Worm (Caenorhabditis elegans) whole organism, midembryonic: ENCODE results near the gene fbxb-15.

Experiments
- flt-1 ChIP-seq: fragments of 200-800 bp; sonication (Bioruptor generic); IDR thresholded peaks from 2 replicates; pipeline ENCODE4 v1.3.6; 2022; ENCODE audit warnings: missing genetic modification characterization, missing compliant biosample characterization
- tab-1 ChIP-seq: fragments of 200-800 bp; sonication (Bioruptor generic); IDR thresholded peaks from 2 replicates; pipeline ENCODE4 v1.3.6; 2022; ENCODE audit warnings: missing genetic modification characterization, missing compliant biosample characterization
- ztf-29 ChIP-seq: fragments of 200-800 bp; sonication (Bioruptor generic); IDR thresholded peaks from 2 replicates; pipeline ENCODE4 v1.3.6; 2022; ENCODE audit warnings: missing genetic modification reagents, missing genetic modification characterization, missing compliant biosample characterization

DNA sequence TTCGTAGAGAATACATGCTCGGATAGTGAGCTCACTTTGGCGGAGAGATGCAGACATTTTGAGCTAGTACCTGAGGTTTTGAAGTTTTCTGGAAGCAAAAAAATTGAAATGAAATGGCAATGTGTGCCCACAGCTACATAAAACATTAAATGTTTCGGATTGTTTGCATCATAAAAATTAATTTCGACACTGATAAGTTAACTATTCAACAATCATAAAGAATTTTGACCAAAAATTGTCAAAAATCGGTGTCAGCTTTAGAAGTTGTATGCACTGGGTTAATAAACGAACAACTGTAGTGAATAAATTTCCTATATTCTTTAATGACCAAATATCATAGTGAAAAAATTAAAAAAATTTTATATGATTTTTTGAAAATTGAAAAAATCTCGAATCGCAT lies 34.3 kb downstream of the fbxb-15 start, which contains the start of gene fbxa-166:
- TF ChIP-seq tab-1 (no peak), flt-1 (no peak), ztf-29 (GFP tag; lab: Robert Waterston, UW) (no peak)
